Fruit fly (Drosophila melanogaster): ENCODE measurements around the gene msl-1.

DNA sequence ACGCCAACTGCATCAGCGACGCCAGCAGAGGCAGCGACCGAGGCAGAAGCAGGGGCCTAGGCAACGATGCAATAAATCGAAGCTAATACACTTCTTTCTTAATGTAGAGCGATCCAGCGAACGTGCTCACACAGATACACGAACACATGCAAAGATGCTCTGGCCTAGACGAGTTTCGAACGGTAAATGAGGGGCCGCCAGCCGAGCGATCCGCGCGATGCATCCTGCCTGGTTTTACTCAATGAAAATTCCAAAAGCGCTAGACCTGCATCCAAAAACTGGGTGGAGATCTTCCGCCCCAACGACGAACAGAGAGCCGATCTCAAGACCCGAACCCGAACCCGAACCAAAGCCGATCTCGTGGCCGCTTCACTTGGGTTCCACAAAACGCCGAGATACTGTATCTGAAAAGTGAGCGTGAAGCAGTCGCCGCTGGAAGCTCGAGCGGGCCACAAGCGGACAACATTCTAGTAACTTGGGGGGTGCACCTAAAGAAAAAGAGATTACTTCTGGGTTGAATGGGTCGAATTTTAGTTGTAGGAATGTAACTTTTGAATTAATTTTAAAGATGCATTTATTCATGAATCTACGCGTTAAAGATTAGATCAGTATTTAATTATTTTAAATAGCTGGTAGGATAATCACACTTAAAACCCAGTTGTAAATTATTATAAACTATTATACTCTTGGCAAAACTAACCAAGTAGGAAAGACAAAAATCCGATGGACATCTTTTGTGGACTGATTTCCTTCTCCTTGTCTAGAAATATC is 44.3 kb upstream of the msl-1 start:
- TF ChIP-seq CTCF (optimal IDR thresholded peaks at IDR 0.05): no peak
- TF ChIP-seq CG8478 (optimal IDR thresholded peaks at IDR 0.05): no peak
